Fruit fly (Drosophila melanogaster): ENCODE measurements around the gene eIF2Balpha.
"Not testable (repeated sequence)": the region's sequence is repeated elsewhere in the genome, so short reads cannot be mapped to it uniquely, and the experiment has no call there.

eIF2Balpha gene

dm6 chr3R:29930286-29930685 is 5.4 kb downstream of the eIF2Balpha start, which contains the start of gene alpha-Man-Ic:
Gene alpha-Man-Ic (minus strand): TSS chr3R:29930386.
- TF ChIP-seq GATAd (GFP tag; optimal IDR thresholded peaks at IDR 0.05) (no peak), brk (GFP tag; optimal IDR thresholded peaks at IDR 0.05) (no peak), sv (GFP tag; optimal IDR thresholded peaks at IDR 0.05) (no peak), Rel (GFP tag; optimal IDR thresholded peaks at IDR 0.05) (no peak), Rel (tag; optimal IDR thresholded peaks at IDR 0.05) (no peak), pan (optimal IDR thresholded peaks at IDR 0.05) (no peak), HLH106 (tag; optimal IDR thresholded peaks at IDR 0.05) (no peak), dmrt93B (GFP tag; optimal IDR thresholded peaks at IDR 0.05) (no peak), rgr (GFP tag; optimal IDR thresholded peaks at IDR 0.05) (no peak), tai (GFP tag; optimal IDR thresholded peaks at IDR 0.05) (no peak), usp (GFP tag; optimal IDR thresholded peaks at IDR 0.05) (no peak), CG9705 (GFP tag; optimal IDR thresholded peaks at IDR 0.05) (no peak), Mio (GFP tag; optimal IDR thresholded peaks at IDR 0.05) (no peak), Sp1 (GFP tag; optimal IDR thresholded peaks at IDR 0.05) (no peak), h (GFP tag; optimal IDR thresholded peaks at IDR 0.05) (no peak)

DNA sequence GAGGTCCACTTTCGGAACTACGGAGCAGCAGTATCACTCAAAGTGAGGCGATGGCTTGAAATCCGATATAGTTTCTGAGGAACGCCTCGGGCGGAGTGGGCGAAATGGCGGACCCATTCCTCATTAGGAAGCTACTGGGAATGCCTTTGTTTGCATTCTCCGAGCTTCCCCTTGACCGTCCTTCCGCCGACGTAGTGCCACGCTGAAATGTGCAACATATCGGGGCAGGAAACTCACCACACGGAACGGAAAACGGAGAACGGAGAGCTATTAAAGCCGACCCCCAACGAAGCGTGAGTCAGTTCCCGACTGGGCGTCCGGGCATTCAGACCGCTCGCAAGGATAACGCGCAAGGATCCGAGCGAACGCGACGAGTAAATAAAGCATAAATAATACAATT is 8.7 kb downstream of the eIF2Balpha start, which contains the start of gene CG15522:
CG15522 (plus strand) TSS at position 301 of the 400 bp plus-strand sequence.
- TF ChIP-seq Sp1 (GFP tag; optimal IDR thresholded peaks at IDR 0.05) (no peak), rgr (GFP tag; optimal IDR thresholded peaks at IDR 0.05) (no peak), Mio (GFP tag; optimal IDR thresholded peaks at IDR 0.05) (no peak), sage (GFP tag; optimal IDR thresholded peaks at IDR 0.05) (no peak), Dif (GFP tag; optimal IDR thresholded peaks at IDR 0.05; ENCODE audit: partially characterized antibody) (no peak), Hnf4 (GFP tag; optimal IDR thresholded peaks at IDR 0.05) (no peak), pan (optimal IDR thresholded peaks at IDR 0.05) (no peak), N (GFP tag; optimal IDR thresholded peaks at IDR 0.05) (no peak), ey (GFP tag; optimal IDR thresholded peaks at IDR 0.05) (no peak), dl (GFP tag; optimal IDR thresholded peaks at IDR 0.05; ENCODE audit: insufficient read depth in 1 of 2, partially characterized antibody in 2 of 2) (no peak), br (GFP tag; optimal IDR thresholded peaks at IDR 0.05) (no peak), dsf (GFP tag; optimal IDR thresholded peaks at IDR 0.05; ENCODE audit: borderline replicate concordance) (no peak), dmrt93B (GFP tag; optimal IDR thresholded peaks at IDR 0.05) (no peak)

dm6 chr3R:29926089-29926488 is 9.6 kb downstream of the eIF2Balpha start, which contains the start of gene Jon99Ci:
Gene Jon99Ci (minus strand): TSS chr3R:29926189.
- no peak for TF ChIP-seq Hr83 (GFP tag; optimal IDR thresholded peaks at IDR 0.05; ENCODE audit: poor library complexity, severe bottlenecking)
- TF ChIP-seq CG9705 (GFP tag; optimal IDR thresholded peaks at IDR 0.05): no peak
- no peak for TF ChIP-seq fru (GFP tag; optimal IDR thresholded peaks at IDR 0.05)
- TF ChIP-seq Myc (optimal IDR thresholded peaks at IDR 0.05): no peak
- TF ChIP-seq CrebA (GFP tag; optimal IDR thresholded peaks at IDR 0.05; ENCODE audit: borderline replicate concordance): no peak
- TF ChIP-seq Rel (GFP tag; optimal IDR thresholded peaks at IDR 0.05): no peak
- TF ChIP-seq Rel (tag; optimal IDR thresholded peaks at IDR 0.05): no peak
- TF ChIP-seq rgr (GFP tag; optimal IDR thresholded peaks at IDR 0.05): no peak
- TF ChIP-seq ey (GFP tag; optimal IDR thresholded peaks at IDR 0.05): no peak
- no peak for TF ChIP-seq br (GFP tag; optimal IDR thresholded peaks at IDR 0.05)
- TF ChIP-seq OdsH (GFP tag; optimal IDR thresholded peaks at IDR 0.05): no peak
- TF ChIP-seq sv (GFP tag; optimal IDR thresholded peaks at IDR 0.05): no peak
- no peak for TF ChIP-seq foxo (GFP tag; optimal IDR thresholded peaks at IDR 0.05)
- TF ChIP-seq usp (GFP tag; optimal IDR thresholded peaks at IDR 0.05): no peak
- TF ChIP-seq Vsx2 (GFP tag; optimal IDR thresholded peaks at IDR 0.05; ENCODE audit: partially characterized antibody): no peak
- no peak for TF ChIP-seq Dfd (GFP tag; optimal IDR thresholded peaks at IDR 0.05)
- no peak for TF ChIP-seq Hr78 (GFP tag; optimal IDR thresholded peaks at IDR 0.05)
- TF ChIP-seq GATAd (GFP tag; optimal IDR thresholded peaks at IDR 0.05): no peak
- no peak for TF ChIP-seq Sp1 (GFP tag; optimal IDR thresholded peaks at IDR 0.05)

DNA sequence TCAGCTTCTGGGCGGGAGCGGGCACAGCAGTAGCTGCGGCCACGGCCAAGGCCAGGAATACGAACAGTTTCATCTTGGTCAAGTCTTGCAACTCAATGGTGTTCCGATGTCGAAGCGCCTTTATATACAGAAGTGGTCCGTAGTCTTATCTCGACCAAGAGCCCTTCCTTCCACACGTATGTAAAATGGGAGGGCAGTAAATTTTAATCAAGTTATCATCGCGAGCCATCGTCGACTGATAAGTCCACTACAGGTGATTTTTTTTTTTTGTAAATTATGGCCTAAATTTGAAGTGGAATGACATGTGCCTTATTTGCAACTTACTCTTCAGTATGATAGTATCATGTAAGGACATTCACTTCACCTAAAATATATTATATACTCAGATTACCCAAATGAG is 11.2 kb downstream of the eIF2Balpha start, which contains the start of gene Jon99Cii:
Jon99Cii (minus strand) TSS at position 101 of the 400 bp plus-strand sequence.
- TF ChIP-seq pan (optimal IDR thresholded peaks at IDR 0.05); Mio (GFP tag; optimal IDR thresholded peaks at IDR 0.05); Rel (GFP tag; optimal IDR thresholded peaks at IDR 0.05); Rel (tag; optimal IDR thresholded peaks at IDR 0.05): not testable (repeated sequence)

DNA sequence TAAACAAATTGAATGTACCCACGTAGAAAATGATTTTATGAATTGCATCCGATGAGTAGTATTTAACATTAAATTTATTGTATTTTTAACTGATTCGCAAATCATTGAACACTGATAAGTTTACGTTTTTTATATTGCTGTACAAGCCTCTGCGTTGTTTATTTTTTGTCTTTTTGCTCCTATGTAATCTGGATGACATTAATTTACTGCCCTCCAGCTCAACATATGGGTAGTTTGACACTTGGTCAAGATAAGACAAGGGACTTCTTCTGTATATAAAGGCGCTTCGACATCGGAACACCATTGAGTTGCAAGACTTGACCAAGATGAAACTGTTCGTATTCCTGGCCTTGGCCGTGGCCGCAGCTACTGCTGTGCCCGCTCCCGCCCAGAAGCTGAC is 13.8 kb downstream of the eIF2Balpha start, which contains the start of gene Jon99Ciii:
Jon99Ciii (plus strand) TSS at position 301 of the 400 bp plus-strand sequence.
- TF ChIP-seq usp (GFP tag; optimal IDR thresholded peaks at IDR 0.05); dmrt93B (GFP tag; optimal IDR thresholded peaks at IDR 0.05); HLH106 (tag; optimal IDR thresholded peaks at IDR 0.05): not testable (repeated sequence)

Data from whole organism, wandering third instar larva.